Worm (Caenorhabditis elegans) whole organism, L4/young adult: ENCODE measurements around the gene afmd-1.

Experiments used
- dao-5 ChIP-seq: sonication (generic microtip); optimal IDR thresholded peaks from 2 replicates; lab custom pipeline; 2016; ENCODE audit warnings: missing genotype, missing genetic modification characterization, moderate library complexity, missing compliant biosample characterization
- him-1 ChIP-seq: sonication (generic microtip); optimal IDR thresholded peaks from 2 replicates; lab custom pipeline; 2016; ENCODE audit warnings: missing genotype, missing genetic modification reagents, missing genetic modification characterization, missing compliant biosample characterization

- TF ChIP-seq him-1 (no peak), dao-5 (tag; lab: Kevin White, UChicago) (no peak)
Measured at ce11 chrIV:7282957-7283356, 38.9 kb downstream of the afmd-1 start, which contains the start of gene C06E4.1.
